Worm (Caenorhabditis elegans) whole organism, early embryonic: Measurements from ENCODE around the gene nhr-92.

Experiments
- F13C5.2 ChIP-seq: sonication (generic microtip); optimal IDR thresholded peaks from 2 replicates; lab custom pipeline; 2017; ENCODE audit warnings: mild to moderate bottlenecking, missing genetic modification characterization, inconsistent platforms, missing compliant biosample characterization
- aly-1 ChIP-seq: sonication (generic microtip); optimal IDR thresholded peaks from 2 replicates; lab custom pipeline; 2016; ENCODE audit warnings: missing genetic modification characterization, missing compliant biosample characterization
- ama-1 ChIP-seq: fragments of 150-350 bp; optimal IDR thresholded peaks from 2 replicates; lab custom pipeline; 2014
- flt-1 ChIP-seq: fragments of 200-800 bp; sonication (Bioruptor generic); IDR thresholded peaks from 2 replicates; pipeline ENCODE4 v1.3.6; 2022; ENCODE audit warnings: missing genetic modification characterization, missing compliant biosample characterization
- hmbx-1 ChIP-seq: sonication (generic microtip); optimal IDR thresholded peaks from 2 replicates; lab custom pipeline; 2016; ENCODE audit warnings: mild to moderate bottlenecking, missing genetic modification characterization, missing compliant biosample characterization
- hnd-1 ChIP-seq: sonication (generic microtip); optimal IDR thresholded peaks from 2 replicates; lab custom pipeline; 2016; ENCODE audit warnings: missing genetic modification characterization, missing compliant biosample characterization
- pes-1 ChIP-seq: fragments of 200-800 bp; sonication (Bioruptor generic); IDR thresholded peaks from 2 replicates; pipeline ENCODE4 v1.3.6; 2022; ENCODE audit warnings: missing genetic modification reagents, missing genetic modification characterization, missing compliant biosample characterization
- scrt-1 ChIP-seq: fragments of 200-800 bp; sonication (Bioruptor generic); IDR thresholded peaks from 2 replicates; pipeline ENCODE4 v1.3.6; 2022; ENCODE audit warnings: missing genetic modification characterization, missing compliant biosample characterization
- tbx-11 ChIP-seq: fragments of 200-800 bp; sonication (Bioruptor generic); IDR thresholded peaks from 2 replicates; pipeline ENCODE4 v1.3.6; 2022; ENCODE audit warnings: missing genetic modification characterization, missing compliant biosample characterization
- tbx-37 ChIP-seq: fragments of 200-800 bp; sonication (Bioruptor generic); conservative IDR thresholded peaks from 2 replicates; pipeline ENCODE4 v1.3.6; 2022; ENCODE audit warnings: missing genetic modification reagents, missing genetic modification characterization, missing compliant biosample characterization
- tra-4 ChIP-seq: sonication (generic microtip); optimal IDR thresholded peaks from 2 replicates; lab custom pipeline; 2017; ENCODE audit warnings: missing genetic modification characterization, missing compliant biosample characterization

DNA sequence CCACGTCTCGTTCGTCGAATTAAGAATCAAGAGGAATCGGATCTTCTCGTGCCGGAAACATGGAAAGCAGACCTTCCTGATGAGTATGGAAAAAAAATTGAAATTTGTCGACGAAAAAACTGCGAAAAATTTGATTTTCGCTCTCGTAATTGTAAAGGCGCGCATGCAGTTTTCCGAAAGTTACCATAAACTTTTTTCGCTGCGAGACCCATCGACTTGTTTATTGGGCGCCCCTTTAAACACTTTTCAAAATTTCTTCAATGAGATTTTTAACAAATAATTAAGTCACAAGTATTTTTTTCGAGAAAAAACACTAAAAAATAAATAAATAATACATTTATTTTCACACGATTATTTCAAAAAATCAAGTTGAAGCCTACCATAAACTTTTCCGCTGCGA lies 40.8 kb downstream of the nhr-92 start:
- TF ChIP-seq ama-1 (lab: Kevin White, UChicago), result no peak
- TF ChIP-seq tbx-37 (GFP tag; lab: Robert Waterston, UW), result no peak
- TF ChIP-seq flt-1, result no peak
- no peak for TF ChIP-seq tbx-11 (GFP tag; lab: Robert Waterston, UW)
- TF ChIP-seq pes-1 (GFP tag; lab: Robert Waterston, UW), result no peak
- TF ChIP-seq aly-1, result no peak
- no peak for TF ChIP-seq tra-4
- no peak for TF ChIP-seq hnd-1
- TF ChIP-seq scrt-1 (GFP tag; lab: Robert Waterston, UW), result no peak
- TF ChIP-seq F13C5.2 (tag; lab: Kevin White, UChicago), result no peak
- no peak for TF ChIP-seq hmbx-1
